Fruit fly (Drosophila melanogaster): Measurements from ENCODE around the gene Muc12Ea.

The Muc12Ea gene

dm6 chrX:14234468-14234867 is 43.1 kb upstream of the Muc12Ea start:
- peak; percentile 12 for TF ChIP-seq CG1233 (GFP tag; optimal IDR thresholded peaks at IDR 0.05)
- TF ChIP-seq CG31441 (GFP tag; IDR thresholded peaks at IDR 0.05): 0 out of 2 replicates have a peak, but pooled peaks have one; percentile 18
- peak; percentile 3 for TF ChIP-seq sens (GFP tag)
- peak; percentile 22 for TF ChIP-seq CG2202 (tag; optimal IDR thresholded peaks at IDR 0.05)
- TF ChIP-seq CG34376 (GFP tag; optimal IDR thresholded peaks at IDR 0.05): peak; percentile 11
- peak; percentile 35 for TF ChIP-seq unpg (GFP tag; optimal IDR thresholded peaks at IDR 0.05)
- TF ChIP-seq CG10565 (GFP tag; optimal IDR thresholded peaks at IDR 0.05): no peak
- TF ChIP-seq CG9437 (GFP tag; optimal IDR thresholded peaks at IDR 0.05): peak; percentile 30
- peak; percentile 82 for TF ChIP-seq Ets97D (GFP tag; optimal IDR thresholded peaks at IDR 0.05)
- TF ChIP-seq CG2875 (GFP tag; optimal IDR thresholded peaks at IDR 0.05): peak; percentile 14
- peak; percentile 11 for TF ChIP-seq CG2116 (GFP tag; optimal IDR thresholded peaks at IDR 0.05)
- no peak for TF ChIP-seq H15 (GFP tag; IDR thresholded peaks at IDR 0.05)
- TF ChIP-seq CG10431 (GFP tag; optimal IDR thresholded peaks at IDR 0.05): peak; percentile 49
- no peak for TF ChIP-seq CHES-1-like (GFP tag; optimal IDR thresholded peaks at IDR 0.05)
- peak; percentile 58 for TF ChIP-seq gcm (GFP tag; optimal IDR thresholded peaks at IDR 0.05)
- peak; percentile 74 for TF ChIP-seq wek (GFP tag; optimal IDR thresholded peaks at IDR 0.05)
- TF ChIP-seq ac (GFP tag; optimal IDR thresholded peaks at IDR 0.05): peak; percentile 7
- TF ChIP-seq tup (GFP tag; optimal IDR thresholded peaks at IDR 0.05): no peak
- peak; percentile 20 for TF ChIP-seq CG4707 (GFP tag; optimal IDR thresholded peaks at IDR 0.05)
- peak; percentile 41 for TF ChIP-seq CG17385 (GFP tag; optimal IDR thresholded peaks at IDR 0.05)
- peak; percentile 25 for TF ChIP-seq CG12219 (GFP tag; optimal IDR thresholded peaks at IDR 0.05)
- TF ChIP-seq salm (tag; optimal IDR thresholded peaks at IDR 0.05): no peak
- no peak for TF ChIP-seq knrl (GFP tag; IDR thresholded peaks at IDR 0.05; ENCODE audit: partially characterized antibody)
- TF ChIP-seq ash1 (GFP tag; optimal IDR thresholded peaks at IDR 0.05): no peak
- TF ChIP-seq Med (GFP tag): peak; percentile 53
- TF ChIP-seq fd102C (GFP tag; optimal IDR thresholded peaks at IDR 0.05): no peak
- peak; percentile 54; the same call in 2 of the 3 replicates for TF ChIP-seq ci (GFP tag; IDR thresholded peaks at IDR 0.05)
- TF ChIP-seq CG6175 (GFP tag; IDR thresholded peaks at IDR 0.05): no peak
- TF ChIP-seq CG18619 (GFP tag; optimal IDR thresholded peaks at IDR 0.05): no peak
- no peak for TF ChIP-seq CG1832 (GFP tag; optimal IDR thresholded peaks at IDR 0.05)
- TF ChIP-seq pita (GFP tag; optimal IDR thresholded peaks at IDR 0.05): no peak
- peak; percentile 72 for TF ChIP-seq CG7271 (tag; optimal IDR thresholded peaks at IDR 0.05)

DNA sequence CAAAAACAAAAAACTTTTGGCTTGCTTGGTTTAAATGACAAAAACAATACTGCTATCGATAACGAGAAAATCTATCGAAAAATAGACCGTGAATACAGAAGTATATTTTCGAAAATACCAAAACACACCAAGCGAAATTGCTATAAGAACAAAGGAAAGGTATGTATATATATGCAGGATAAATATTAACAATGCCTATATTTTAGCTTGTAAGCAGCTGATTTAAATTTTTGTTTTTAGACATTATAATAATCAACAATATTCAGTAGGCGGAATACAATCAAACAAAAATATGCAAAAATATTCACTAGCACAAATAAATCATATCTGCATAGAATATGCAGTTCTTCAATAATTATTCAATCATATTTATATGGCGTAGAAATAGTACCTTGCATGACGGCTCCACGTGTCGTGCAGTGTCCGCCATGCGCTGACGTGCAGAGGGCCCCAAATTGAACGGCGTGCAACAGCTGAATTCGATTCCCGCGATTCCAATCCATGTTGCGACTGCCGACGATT is 39.6 kb upstream of the Muc12Ea start, which contains the start of the genes Fbxl4 and Dus2:
TSS of gene Fbxl4 (minus strand) at position 51 of the 522 bp plus-strand sequence.
TSS of gene Dus2 (plus strand) at position 116 of the 522 bp plus-strand sequence.
- no peak; the same call in 2 of the 3 replicates for TF ChIP-seq hb (GFP tag; IDR thresholded peaks at IDR 0.05; ENCODE audit: partially characterized antibody)
- peak; percentile 3 for TF ChIP-seq ash1 (GFP tag; optimal IDR thresholded peaks at IDR 0.05)
- no peak; the same call in 2 of the 3 replicates for TF ChIP-seq CG7963 (GFP tag; IDR thresholded peaks at IDR 0.05; ENCODE audit: partially characterized antibody)
- TF ChIP-seq gcm (GFP tag; optimal IDR thresholded peaks at IDR 0.05): peak; percentile 72
- peak; percentile 86 for TF ChIP-seq nerfin-1 (tag; optimal IDR thresholded peaks at IDR 0.05)
- peak; percentile 91 for TF ChIP-seq ap (GFP tag; IDR thresholded peaks at IDR 0.05)
- TF ChIP-seq Aef1 (GFP tag; IDR thresholded peaks at IDR 0.05): peak; percentile 91
- TF ChIP-seq NC2α (GFP tag; optimal IDR thresholded peaks at IDR 0.05): peak; percentile 63
- TF ChIP-seq lilli (GFP tag; optimal IDR thresholded peaks at IDR 0.05): peak; percentile 96
- TF ChIP-seq wor (GFP tag; IDR thresholded peaks at IDR 0.05): peak; percentile 92
- peak; percentile 93 for TF ChIP-seq Dbx (GFP tag; IDR thresholded peaks at IDR 0.05)
- peak; percentile 92 for TF ChIP-seq tio (GFP tag; optimal IDR thresholded peaks at IDR 0.05)
- TF ChIP-seq CG2875 (GFP tag; optimal IDR thresholded peaks at IDR 0.05): peak; percentile 82
- TF ChIP-seq CG17912 (GFP tag; optimal IDR thresholded peaks at IDR 0.05): peak; percentile 9
- TF ChIP-seq al (GFP tag; IDR thresholded peaks at IDR 0.05): peak; percentile 81
- TF ChIP-seq br (optimal IDR thresholded peaks at IDR 0.05): no peak
- TF ChIP-seq crc (GFP tag; optimal IDR thresholded peaks at IDR 0.05): peak; percentile 49
- TF ChIP-seq NK7.1 (GFP tag; optimal IDR thresholded peaks at IDR 0.05): peak; percentile 83
- TF ChIP-seq shn (GFP tag; optimal IDR thresholded peaks at IDR 0.05): peak; percentile 94
- TF ChIP-seq vnd (GFP tag; IDR thresholded peaks at IDR 0.05; ENCODE audit: partially characterized antibody): peak; percentile 42; the same call in 1 of the 3 replicates
- TF ChIP-seq tin (GFP tag; optimal IDR thresholded peaks at IDR 0.05): peak; percentile 97
- TF ChIP-seq dan (GFP tag; IDR thresholded peaks at IDR 0.05): peak; percentile 87

All from whole organism, embryonic.